Fruit fly (Drosophila melanogaster): ENCODE data around the gene Gr61a.

DNA sequence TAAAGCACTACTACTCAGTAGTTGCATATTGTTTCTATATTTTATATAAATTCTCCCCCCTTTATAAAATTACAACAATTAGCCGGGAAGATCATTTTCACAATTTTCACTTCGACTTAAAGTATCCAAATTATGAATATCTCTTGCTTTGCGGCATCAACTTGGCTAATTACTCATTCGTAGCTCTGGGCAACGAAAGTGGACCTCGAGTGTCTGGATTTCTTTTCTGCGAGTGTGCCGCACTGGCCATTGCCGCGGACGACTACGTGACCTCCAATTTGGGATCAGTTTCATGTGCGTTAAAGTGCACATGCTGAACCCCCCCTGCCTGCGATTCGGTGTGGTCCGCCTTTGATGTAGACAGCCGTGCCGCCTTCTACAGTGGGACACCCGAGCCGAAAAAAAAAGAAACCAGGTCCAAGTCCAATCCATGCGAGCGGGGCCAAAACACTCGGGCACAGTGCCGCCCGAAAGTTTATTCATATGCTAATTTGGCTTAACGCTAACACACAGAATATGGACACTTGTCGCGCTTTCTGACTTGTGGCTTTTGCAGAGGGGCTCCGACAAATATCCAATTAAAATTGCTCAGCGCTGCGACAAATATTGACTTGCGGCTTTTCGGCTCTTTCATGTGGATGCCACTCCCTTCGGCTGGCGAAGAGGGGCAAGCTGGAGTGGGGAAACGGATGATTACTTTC lies 22.7 kb upstream of the Gr61a start:
- TF ChIP-seq fkh (GFP tag; optimal IDR thresholded peaks at IDR 0.05): peak; percentile 9
- peak; percentile 65 for TF ChIP-seq Hr39 (GFP tag; optimal IDR thresholded peaks at IDR 0.05)
- peak in 1 of 2 experiments; percentile 11 for TF ChIP-seq salr (GFP tag; optimal IDR thresholded peaks at IDR 0.05)
- TF ChIP-seq topi (GFP tag; optimal IDR thresholded peaks at IDR 0.05): peak; percentile 67
- TF ChIP-seq Blimp-1 (GFP tag; optimal IDR thresholded peaks at IDR 0.05): no peak
- TF ChIP-seq achi (GFP tag; optimal IDR thresholded peaks at IDR 0.05): peak; percentile 66
- TF ChIP-seq esn (GFP tag; optimal IDR thresholded peaks at IDR 0.05): peak; percentile 62
- TF ChIP-seq Hr38 (GFP tag; optimal IDR thresholded peaks at IDR 0.05): no peak
- peak; percentile 41 for TF ChIP-seq CG10631 (GFP tag; optimal IDR thresholded peaks at IDR 0.05)
- peak; percentile 58 for TF ChIP-seq Ets21C (GFP tag; optimal IDR thresholded peaks at IDR 0.05)
- TF ChIP-seq OdsH (GFP tag; optimal IDR thresholded peaks at IDR 0.05): peak; percentile 67
- peak; percentile 58 for TF ChIP-seq Sox102F (GFP tag; optimal IDR thresholded peaks at IDR 0.05)

Data from whole organism, prepupa.